Worm (Caenorhabditis elegans) whole organism, late embryonic: ENCODE results near the gene serp-1.1.

Experiments used
- F13H6.1 ChIP-seq: sonication (generic microtip); optimal IDR thresholded peaks from 2 replicates; lab custom pipeline; 2016; ENCODE audit warnings: missing genetic modification characterization, missing compliant biosample characterization
- K09A11.1 ChIP-seq: sonication (generic microtip); optimal IDR thresholded peaks from 2 replicates; lab custom pipeline; 2017; ENCODE audit warnings: antibody characterized with exemption, mild to moderate bottlenecking, missing genetic modification characterization, missing compliant biosample characterization; ENCODE audit not compliant: insufficient read depth
- Y22D7AL.16 ChIP-seq: sonication (generic microtip); optimal IDR thresholded peaks from 2 replicates; lab custom pipeline; 2016; ENCODE audit warnings: missing genetic modification characterization, missing compliant biosample characterization
- ahr-1 ChIP-seq: sonication (generic microtip); optimal IDR thresholded peaks from 2 replicates; lab custom pipeline; 2016; ENCODE audit warnings: missing genetic modification characterization, missing compliant biosample characterization
- ceh-14 ChIP-seq: sonication (generic microtip); optimal IDR thresholded peaks from 2 replicates; lab custom pipeline; 2016; ENCODE audit warnings: missing genotype, missing genetic modification characterization, missing compliant biosample characterization
- ceh-19 ChIP-seq: fragments of 200-800 bp; sonication (Bioruptor generic); optimal IDR thresholded peaks from 2 replicates; lab custom pipeline; 2018; ENCODE audit warnings: mild to moderate bottlenecking, missing genetic modification characterization, missing compliant biosample characterization
- ceh-2 ChIP-seq: sonication (generic microtip); optimal IDR thresholded peaks from 2 replicates; lab custom pipeline; 2016; ENCODE audit warnings: missing genotype, missing genetic modification characterization, missing compliant biosample characterization
- ceh-24 ChIP-seq: sonication (generic microtip); optimal IDR thresholded peaks from 2 replicates; lab custom pipeline; 2016; ENCODE audit warnings: mild to moderate bottlenecking, missing genetic modification characterization, missing compliant biosample characterization
- ceh-31 ChIP-seq: sonication (generic microtip); optimal IDR thresholded peaks from 2 replicates; lab custom pipeline; 2016; ENCODE audit warnings: missing genetic modification characterization, missing compliant biosample characterization
- ceh-34 ChIP-seq: sonication (generic microtip); optimal IDR thresholded peaks from 2 replicates; lab custom pipeline; 2016; ENCODE audit warnings: mild to moderate bottlenecking, missing genetic modification characterization, missing compliant biosample characterization
- ceh-45 ChIP-seq: fragments of 200-800 bp; sonication (Bioruptor generic); IDR thresholded peaks from 2 replicates; pipeline ENCODE4 v1.3.6; 2022; ENCODE audit warnings: missing genetic modification reagents, missing genetic modification characterization, missing compliant biosample characterization
- ceh-48 ChIP-seq: sonication (generic microtip); optimal IDR thresholded peaks from 2 replicates; lab custom pipeline; 2016; ENCODE audit warnings: missing genetic modification characterization, inconsistent platforms, missing compliant biosample characterization
- che-1 ChIP-seq: sonication (generic microtip); optimal IDR thresholded peaks from 2 replicates; lab custom pipeline; 2016; ENCODE audit warnings: mild to moderate bottlenecking, missing genetic modification characterization, missing compliant biosample characterization
- dmd-4 ChIP-seq: sonication (generic microtip); optimal IDR thresholded peaks from 2 replicates; lab custom pipeline; 2016; ENCODE audit warnings: borderline replicate concordance, missing genetic modification characterization, missing compliant biosample characterization
- elt-4 ChIP-seq: sonication (generic microtip); optimal IDR thresholded peaks from 2 replicates; lab custom pipeline; 2016; ENCODE audit warnings: missing genetic modification characterization, missing compliant biosample characterization
- ets-4 ChIP-seq: sonication (generic microtip); optimal IDR thresholded peaks from 2 replicates; lab custom pipeline; 2016; ENCODE audit warnings: missing genetic modification characterization, missing compliant biosample characterization
- eyg-1 ChIP-seq: sonication (generic microtip); optimal IDR thresholded peaks from 2 replicates; lab custom pipeline; 2016; ENCODE audit warnings: missing genotype, missing genetic modification characterization, missing compliant biosample characterization
- fax-1 ChIP-seq: sonication (generic microtip); optimal IDR thresholded peaks from 2 replicates; lab custom pipeline; 2016; ENCODE audit warnings: missing genotype, missing genetic modification characterization, missing compliant biosample characterization
- hlh-15 ChIP-seq: sonication (generic microtip); optimal IDR thresholded peaks from 2 replicates; lab custom pipeline; 2016; ENCODE audit warnings: missing genetic modification characterization, missing compliant biosample characterization
- hlh-8 ChIP-seq: sonication (generic microtip); optimal IDR thresholded peaks from 2 replicates; lab custom pipeline; 2016; ENCODE audit warnings: missing genotype, missing genetic modification characterization, missing compliant biosample characterization
- mec-3 ChIP-seq: sonication (generic microtip); optimal IDR thresholded peaks from 2 replicates; lab custom pipeline; 2016; ENCODE audit warnings: borderline replicate concordance, missing genetic modification characterization, missing compliant biosample characterization
- nfya-1 ChIP-seq: sonication (generic microtip); optimal IDR thresholded peaks from 2 replicates; lab custom pipeline; 2017; ENCODE audit warnings: missing genetic modification characterization, mild to moderate bottlenecking, missing compliant biosample characterization, antibody characterized with exemption, moderate library complexity
- nhr-232 ChIP-seq: sonication (generic microtip); optimal IDR thresholded peaks from 2 replicates; lab custom pipeline; 2016; ENCODE audit warnings: missing genetic modification characterization, missing compliant biosample characterization
- npax-4 ChIP-seq: sonication (generic microtip); optimal IDR thresholded peaks from 2 replicates; lab custom pipeline; 2016; ENCODE audit warnings: missing genetic modification characterization, missing compliant biosample characterization
- pag-3 ChIP-seq: sonication (generic microtip); optimal IDR thresholded peaks from 2 replicates; lab custom pipeline; 2016; ENCODE audit warnings: missing compliant biosample characterization, missing genetic modification characterization, borderline replicate concordance
- pat-9 ChIP-seq: fragments of 200-800 bp; sonication (Bioruptor generic); optimal IDR thresholded peaks from 2 replicates; lab custom pipeline; 2018; ENCODE audit warnings: mild to moderate bottlenecking, missing genetic modification characterization, moderate library complexity, missing compliant biosample characterization
- pax-1 ChIP-seq: fragments of 150-350 bp; optimal IDR thresholded peaks from 2 replicates; lab custom pipeline; 2014; ENCODE audit warnings: missing biosample characterization, missing genetic modification characterization
- pha-2 ChIP-seq: sonication (generic microtip); optimal IDR thresholded peaks from 2 replicates; lab custom pipeline; 2017; ENCODE audit warnings: mild to moderate bottlenecking, missing genetic modification characterization, missing compliant biosample characterization
- pqm-1 ChIP-seq: sonication (generic microtip); optimal IDR thresholded peaks from 2 replicates; lab custom pipeline; 2016; ENCODE audit warnings: missing genetic modification characterization, missing compliant biosample characterization
- pros-1 ChIP-seq: fragments of 150-350 bp; optimal IDR thresholded peaks from 2 replicates; lab custom pipeline; 2014; ENCODE audit warnings: missing biosample characterization, missing genetic modification reagents, missing genetic modification characterization
- ref-2 ChIP-seq: sonication (generic microtip); optimal IDR thresholded peaks from 2 replicates; lab custom pipeline; 2016; ENCODE audit warnings: missing genetic modification characterization, missing compliant biosample characterization
- sox-4 ChIP-seq: sonication (generic microtip); optimal IDR thresholded peaks from 2 replicates; lab custom pipeline; 2017; ENCODE audit warnings: mild to moderate bottlenecking, missing genetic modification characterization, inconsistent platforms, missing compliant biosample characterization
- tbx-2 ChIP-seq: sonication (generic microtip); optimal IDR thresholded peaks from 2 replicates; lab custom pipeline; 2016; ENCODE audit warnings: missing genetic modification characterization, missing compliant biosample characterization
- ttx-3 ChIP-seq: sonication (generic microtip); optimal IDR thresholded peaks from 2 replicates; lab custom pipeline; 2016; ENCODE audit warnings: missing genetic modification reagents, missing genetic modification characterization, missing compliant biosample characterization
- unc-3 ChIP-seq, 2 experiments: fragments of 200-800 bp in 1 of 2; sonication (Bioruptor generic) in 1 of 2; sonication (generic microtip) in 1 of 2; conservative IDR thresholded peaks in 1 of 2; optimal IDR thresholded peaks in 1 of 2; 2 replicates each; pipeline versions ENCODE4 v1.3.6 to Lab custom; 2016 to 2022; ENCODE audit warnings: missing compliant biosample characterization in 2 of 2, missing genetic modification characterization in 2 of 2, missing genetic modification reagents in 1 of 2
- unc-42 ChIP-seq: sonication (generic microtip); optimal IDR thresholded peaks from 2 replicates; lab custom pipeline; 2016; ENCODE audit warnings: missing genotype, missing genetic modification characterization, missing compliant biosample characterization
- unc-55 ChIP-seq: sonication (generic microtip); optimal IDR thresholded peaks from 2 replicates; lab custom pipeline; 2017; ENCODE audit warnings: missing biosample characterization, missing genetic modification reagents, missing genetic modification characterization
- unc-86 ChIP-seq: sonication (generic microtip); optimal IDR thresholded peaks from 2 replicates; lab custom pipeline; 2016; ENCODE audit warnings: missing genetic modification characterization, missing compliant biosample characterization
- zip-5 ChIP-seq: sonication (generic microtip); optimal IDR thresholded peaks from 2 replicates; lab custom pipeline; 2016; ENCODE audit warnings: missing genetic modification characterization, missing compliant biosample characterization

Gene serp-1.1

DNA sequence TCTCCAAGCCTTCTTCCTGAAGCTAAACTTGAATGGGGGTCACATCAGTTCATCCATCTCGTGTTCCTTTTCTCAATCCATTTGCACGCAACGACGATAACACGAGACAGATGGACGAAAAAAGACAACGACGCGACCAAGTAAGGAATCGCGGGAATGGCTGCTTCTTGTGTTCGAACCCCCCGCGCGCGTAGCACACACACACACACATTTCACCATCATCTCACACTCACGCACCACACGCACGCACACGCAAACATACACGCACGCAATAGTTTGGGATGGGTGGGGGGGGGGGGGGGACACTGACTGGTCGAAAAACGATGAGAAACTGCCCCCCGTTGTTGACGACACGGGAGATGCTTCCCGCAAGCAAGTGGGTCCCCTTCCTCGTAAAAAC lies 35.6 kb downstream of the serp-1.1 start (continued):
- TF ChIP-seq pha-2 (tag; lab: Kevin White, UChicago) (no peak), che-1 (tag; lab: Kevin White, UChicago) (peak; percentile 29), fax-1 (tag; lab: Kevin White, UChicago) (no peak)

DNA sequence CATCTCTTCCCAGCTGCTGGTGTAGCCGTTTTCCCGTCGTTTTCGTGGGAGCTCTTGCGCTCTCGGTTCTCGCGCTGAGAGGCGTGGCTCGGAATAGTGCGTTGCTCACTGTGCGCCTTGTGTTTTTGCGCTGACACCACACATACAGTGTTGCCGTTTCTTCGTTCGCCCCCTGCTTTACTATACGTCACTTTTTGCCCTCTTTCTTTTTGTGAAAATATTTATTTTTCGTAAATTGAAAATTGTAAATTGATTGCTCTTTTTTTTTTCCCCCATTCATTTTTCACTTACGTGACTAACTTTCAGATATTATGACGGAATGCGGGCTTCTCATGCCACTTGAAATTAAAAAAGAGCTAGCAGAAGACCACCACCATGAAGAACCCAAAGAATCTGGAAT lies 37.4 kb downstream of the serp-1.1 start, which contains the start of gene gmeb-2:
TSS of gene gmeb-2 (plus strand) at position 301 of the 400 bp plus-strand sequence.
- TF ChIP-seq ceh-45 (GFP tag; lab: Robert Waterston, UW) (no peak), F13H6.1 (tag; lab: Kevin White, UChicago) (no peak), eyg-1 (no peak), hlh-8 (no peak), tbx-2 (tag; lab: Kevin White, UChicago) (no peak), unc-42 (no peak), npax-4 (tag; lab: Kevin White, UChicago) (no peak), nhr-232 (tag; lab: Kevin White, UChicago) (no peak), nfya-1 (tag; lab: Kevin White, UChicago) (no peak)

ce11 chrX:15881027-15881426 lies 39.7 kb downstream of the serp-1.1 start:
- TF ChIP-seq pros-1 (tag; lab: Kevin White, UChicago) (no peak), pax-1 (tag; lab: Kevin White, UChicago) (no peak), ceh-34 (tag; lab: Kevin White, UChicago) (peak; percentile 54), elt-4 (tag; lab: Kevin White, UChicago) (no peak), pha-2 (tag; lab: Kevin White, UChicago) (peak; percentile 29), ceh-14 (tag; lab: Kevin White, UChicago) (no peak), unc-86 (tag; lab: Kevin White, UChicago) (no peak), ref-2 (tag; lab: Kevin White, UChicago) (peak; percentile 26), unc-42 (no peak)
- TF ChIP-seq, all 69 proteins: peak for 3

DNA sequence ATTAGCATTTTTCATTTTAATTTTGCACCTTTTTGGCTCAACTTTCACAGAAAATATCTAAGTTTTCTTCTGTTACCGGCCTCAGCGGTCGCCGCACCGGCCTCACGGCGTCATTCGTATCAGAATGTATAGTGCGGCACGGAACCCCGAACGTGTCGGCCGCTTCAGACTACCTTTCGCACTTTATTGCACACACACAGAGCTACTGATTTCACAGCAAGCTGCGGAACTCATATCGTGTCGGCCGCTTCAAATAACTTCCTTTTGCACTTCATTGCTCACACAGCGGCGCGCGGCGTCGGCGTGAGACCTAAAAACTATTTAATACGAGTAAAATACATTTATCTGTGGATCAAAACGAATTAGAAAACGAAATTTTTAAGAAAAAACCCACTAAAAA lies 43.1 kb downstream of the serp-1.1 start:
- TF ChIP-seq ets-4 (tag; lab: Kevin White, UChicago) = no peak
- TF ChIP-seq hlh-15 = no peak
- TF ChIP-seq dmd-4 = no peak
- no peak for TF ChIP-seq pros-1 (tag; lab: Kevin White, UChicago)
- TF ChIP-seq ceh-31 (tag; lab: Kevin White, UChicago) = no peak
- TF ChIP-seq sox-4 (tag; lab: Kevin White, UChicago) = no peak
- no peak for TF ChIP-seq Y22D7AL.16 (tag; lab: Kevin White, UChicago)
- TF ChIP-seq ceh-24 = no peak
- TF ChIP-seq unc-42 = no peak
- TF ChIP-seq mec-3 (tag; lab: Kevin White, UChicago) = no peak
- TF ChIP-seq pag-3 (tag; lab: Kevin White, UChicago) = no peak
- no peak for TF ChIP-seq elt-4 (tag; lab: Kevin White, UChicago)
- TF ChIP-seq unc-86 (tag; lab: Kevin White, UChicago) = no peak
- TF ChIP-seq ttx-3 (tag; lab: Kevin White, UChicago) = no peak
- TF ChIP-seq K09A11.1 (tag; lab: Kevin White, UChicago) = no peak
- no peak for TF ChIP-seq pat-9 (tag; lab: Kevin White, UChicago)
- no peak for TF ChIP-seq ceh-48 (tag; lab: Kevin White, UChicago)
- TF ChIP-seq ceh-34 (tag; lab: Kevin White, UChicago) = no peak
- TF ChIP-seq, all 69 proteins: peak for 0

DNA sequence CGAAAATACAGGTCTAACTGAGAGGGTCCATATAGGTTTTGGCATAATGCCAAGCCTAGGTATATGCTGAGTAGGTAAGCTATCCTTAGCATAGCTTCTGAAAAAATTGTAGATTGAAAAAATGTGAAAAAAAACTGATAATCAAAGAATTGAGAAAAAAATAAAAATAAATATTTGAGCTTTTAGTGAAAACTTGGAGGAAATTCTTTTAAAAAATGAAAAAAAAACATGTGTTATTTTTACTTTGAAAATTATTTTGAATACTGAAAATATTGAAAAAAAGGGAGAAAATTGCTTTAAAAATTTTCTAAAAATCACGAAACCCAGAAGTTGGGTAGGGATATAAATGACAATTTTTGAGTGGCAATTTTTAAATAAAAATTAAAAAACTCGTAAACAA lies 46.1 kb downstream of the serp-1.1 start, which contains the start of gene F53H4.3:
TSS of gene F53H4.3 (minus strand) at position 101 of the 400 bp plus-strand sequence.
- no peak for TF ChIP-seq npax-4 (tag; lab: Kevin White, UChicago)
- no peak for TF ChIP-seq ahr-1
- TF ChIP-seq ceh-19 (GFP tag; lab: Kevin White, UChicago) = no peak
- TF ChIP-seq ceh-48 (tag; lab: Kevin White, UChicago) = no peak
- no peak for TF ChIP-seq unc-42
- no peak for TF ChIP-seq pqm-1 (tag; lab: Kevin White, UChicago)
- TF ChIP-seq unc-3 (GFP tag; conservative IDR thresholded peaks at IDR 0.05; lab: Robert Waterston, UW) = no peak
- TF ChIP-seq unc-3 (tag; optimal IDR thresholded peaks at IDR 0.05; lab: Kevin White, UChicago) = no peak
- no peak for TF ChIP-seq unc-55 (GFP tag; lab: Kevin White, UChicago)
- no peak for TF ChIP-seq ceh-31 (tag; lab: Kevin White, UChicago)
- TF ChIP-seq zip-5 (tag; lab: Kevin White, UChicago) = no peak
- TF ChIP-seq ref-2 (tag; lab: Kevin White, UChicago) = no peak
- no peak for TF ChIP-seq ceh-2
